Fruit fly (Drosophila melanogaster) whole organism, embryonic: ENCODE measurements around the gene tai.

Source experiments
- Adf1 ChIP-seq: fragments of 200-800 bp; sonication (Bioruptor generic); IDR thresholded peaks from 2 replicates; pipeline ENCODE4 v1.3.6; 2022; ENCODE audit warnings: missing biosample characterization, missing genetic modification characterization
- CG10462 ChIP-seq: fragments of 200-800 bp; sonication (Bioruptor generic); optimal IDR thresholded peaks from 2 replicates; lab custom pipeline; 2016; ENCODE audit warnings: missing biosample characterization, missing genetic modification characterization
- CG11247 ChIP-seq: fragments of 200-800 bp; sonication (Bioruptor generic); IDR thresholded peaks from 2 replicates; pipeline ENCODE4 v1.3.6; 2022; ENCODE audit warnings: missing biosample characterization, missing genetic modification characterization
- CG12236 ChIP-seq: fragments of 200-800 bp; sonication (Bioruptor generic); optimal IDR thresholded peaks from 2 replicates; lab custom pipeline; 2016; ENCODE audit warnings: missing biosample characterization, missing genetic modification characterization
- CG13424 ChIP-seq: fragments of 200-800 bp; sonication (Bioruptor generic); optimal IDR thresholded peaks from 2 replicates; lab custom pipeline; 2019; ENCODE audit warnings: missing biosample characterization, mild to moderate bottlenecking, missing genetic modification characterization, moderate library complexity
- CG17328 ChIP-seq: fragments of 200-800 bp; sonication (Bioruptor generic); IDR thresholded peaks from 2 replicates; pipeline ENCODE4 v1.3.6; 2022; ENCODE audit warnings: missing biosample characterization, missing genetic modification characterization
- CG17829 ChIP-seq: fragments of 200-800 bp; optimal IDR thresholded peaks from 2 replicates; lab custom pipeline; 2019; ENCODE audit warnings: missing biosample characterization, mild to moderate bottlenecking, missing genetic modification characterization, moderate library complexity
- CG2116 ChIP-seq: fragments of 200-800 bp; sonication (Bioruptor generic); optimal IDR thresholded peaks from 3 replicates; lab custom pipeline; 2018; ENCODE audit warnings: missing biosample characterization, mild to moderate bottlenecking, missing genetic modification characterization
- CG2129 ChIP-seq: fragments of 200-800 bp; sonication (Bioruptor generic); IDR thresholded peaks from 2 replicates; pipeline ENCODE4 v1.3.6; 2022; ENCODE audit warnings: missing biosample characterization, missing genetic modification characterization; ENCODE audit not compliant: partially characterized antibody
- CG30020 ChIP-seq: fragments of 200-800 bp; optimal IDR thresholded peaks from 2 replicates; lab custom pipeline; 2019; ENCODE audit warnings: missing biosample characterization, mild to moderate bottlenecking, missing genetic modification characterization, moderate library complexity
- CG31224 ChIP-seq: fragments of 200-800 bp; sonication (Bioruptor generic); IDR thresholded peaks from 2 replicates; pipeline ENCODE4 v1.3.6; 2022; ENCODE audit warnings: missing biosample characterization, missing genetic modification characterization
- CG34422 ChIP-seq: fragments of 200-800 bp; sonication (Bioruptor generic); IDR thresholded peaks from 3 replicates; pipeline ENCODE4 v1.3.6; 2022; ENCODE audit warnings: missing biosample characterization, missing genetic modification characterization
- CG6272 ChIP-seq: fragments of 200-800 bp; sonication (Bioruptor generic); IDR thresholded peaks from 2 replicates; pipeline ENCODE4 v1.3.6; 2022; ENCODE audit warnings: missing biosample characterization, missing genetic modification characterization
- CG8089 ChIP-seq: fragments of 200-800 bp; sonication (Bioruptor generic); optimal IDR thresholded peaks from 3 replicates; lab custom pipeline; 2016; ENCODE audit warnings: missing biosample characterization, missing genetic modification characterization
- CG8290 ChIP-seq, 3 experiments: fragments of 200-800 bp; sonication (Bioruptor generic); optimal IDR thresholded peaks; 2 replicates each; lab custom pipeline; 2016 to 2019; ENCODE audit warnings: missing biosample characterization in 3 of 3, missing genetic modification characterization in 3 of 3, mild to moderate bottlenecking in 2 of 3, moderate library complexity in 1 of 3
- CG8478 ChIP-seq: fragments of >200 bp; optimal IDR thresholded peaks from 2 replicates; lab custom pipeline; 2018
- CG8765 ChIP-seq: fragments of 200-800 bp; sonication (Bioruptor generic); IDR thresholded peaks from 2 replicates; pipeline ENCODE4 v1.3.6; 2022; ENCODE audit warnings: missing biosample characterization, missing genetic modification characterization
- Dbx ChIP-seq: fragments of 200-800 bp; sonication (Bioruptor generic); IDR thresholded peaks from 3 replicates; pipeline ENCODE4 v1.3.6; 2022; ENCODE audit warnings: missing biosample characterization, missing genetic modification characterization
- Fer2 ChIP-seq: fragments of 200-800 bp; sonication (Bioruptor generic); optimal IDR thresholded peaks from 2 replicates; lab custom pipeline; 2018; ENCODE audit warnings: missing biosample characterization, mild to moderate bottlenecking, missing genetic modification characterization, moderate library complexity
- HLH54F ChIP-seq: fragments of 200-800 bp; sonication (Bioruptor generic); optimal IDR thresholded peaks from 3 replicates; lab custom pipeline; 2016; ENCODE audit warnings: missing biosample characterization, missing genetic modification characterization
- Lpt ChIP-seq: fragments of >200 bp; optimal IDR thresholded peaks from 2 replicates; lab custom pipeline; 2018; ENCODE audit warnings: missing biosample characterization, missing genetic modification characterization
- Meics ChIP-seq: fragments of 200-800 bp; sonication (Bioruptor generic); optimal IDR thresholded peaks from 2 replicates; lab custom pipeline; 2017; ENCODE audit warnings: missing biosample characterization, mild to moderate bottlenecking, missing genetic modification characterization
- PHDP ChIP-seq: fragments of 200-800 bp; sonication (Bioruptor generic); optimal IDR thresholded peaks from 3 replicates; lab custom pipeline; 2018; ENCODE audit warnings: missing biosample characterization, mild to moderate bottlenecking, missing genetic modification characterization, moderate library complexity
- Sry-β ChIP-seq: fragments of 200-800 bp; sonication (Bioruptor generic); optimal IDR thresholded peaks from 2 replicates; lab custom pipeline; 2018; ENCODE audit warnings: missing biosample characterization, mild to moderate bottlenecking, missing genetic modification characterization, moderate library complexity
- Ssrp ChIP-seq: fragments of 200-800 bp; sonication (Bioruptor generic); optimal IDR thresholded peaks from 2 replicates; lab custom pipeline; 2018; ENCODE audit warnings: missing biosample characterization, mild to moderate bottlenecking, missing genetic modification characterization, moderate library complexity
- aop ChIP-seq: fragments of 200-800 bp; sonication (Bioruptor generic); IDR thresholded peaks from 2 replicates; pipeline ENCODE4 v1.3.6; 2022; ENCODE audit warnings: missing biosample characterization, missing genetic modification characterization
- ash1 ChIP-seq: fragments of 200-800 bp; sonication (Bioruptor generic); optimal IDR thresholded peaks from 2 replicates; lab custom pipeline; 2018; ENCODE audit warnings: missing biosample characterization, mild to moderate bottlenecking, missing genetic modification characterization
- ato ChIP-seq: fragments of 200-800 bp; sonication (Bioruptor generic); IDR thresholded peaks from 2 replicates; pipeline ENCODE4 v1.3.6; 2022; ENCODE audit warnings: missing biosample characterization, missing genetic modification characterization; ENCODE audit not compliant: partially characterized antibody
- chinmo ChIP-seq: fragments of 200-800 bp; sonication (Bioruptor generic); IDR thresholded peaks from 4 replicates; pipeline ENCODE4 v1.3.6; 2022; ENCODE audit warnings: missing biosample characterization, missing genetic modification characterization; ENCODE audit not compliant: partially characterized antibody
- dan ChIP-seq: fragments of 200-800 bp; sonication (Bioruptor generic); IDR thresholded peaks from 2 replicates; pipeline ENCODE4 v1.3.6; 2022; ENCODE audit warnings: missing biosample characterization, missing genetic modification characterization
- dm ChIP-seq: fragments of 200-800 bp; sonication (Bioruptor generic); optimal IDR thresholded peaks from 3 replicates; lab custom pipeline; 2016; ENCODE audit warnings: missing biosample characterization, missing genetic modification characterization
- fd64A ChIP-seq: fragments of 200-800 bp; sonication (Bioruptor generic); optimal IDR thresholded peaks from 3 replicates; lab custom pipeline; 2018; ENCODE audit warnings: missing biosample characterization, mild to moderate bottlenecking, missing genetic modification characterization
- hbn ChIP-seq: fragments of 200-800 bp; sonication (Bioruptor generic); IDR thresholded peaks from 2 replicates; pipeline ENCODE4 v1.3.6; 2022; ENCODE audit warnings: missing biosample characterization, missing genetic modification characterization; ENCODE audit not compliant: partially characterized antibody
- insv ChIP-seq, 2 experiments: fragments of 200-800 bp; sonication (Bioruptor generic); optimal IDR thresholded peaks; 3 replicates each; lab custom pipeline; 2016 to 2018; ENCODE audit warnings: missing biosample characterization in 2 of 2, missing genetic modification characterization in 2 of 2
- jing ChIP-seq: fragments of 200-800 bp; sonication (Bioruptor generic); optimal IDR thresholded peaks from 2 replicates; lab custom pipeline; 2018; ENCODE audit warnings: missing biosample characterization, mild to moderate bottlenecking, missing genetic modification characterization
- jumu ChIP-seq: fragments of 200-800 bp; sonication (Bioruptor generic); optimal IDR thresholded peaks from 3 replicates; lab custom pipeline; 2016; ENCODE audit warnings: missing biosample characterization, missing genetic modification characterization
- ken ChIP-seq: fragments of 200-800 bp; sonication (Bioruptor generic); IDR thresholded peaks from 3 replicates; pipeline ENCODE4 v1.3.6; 2022; ENCODE audit warnings: missing biosample characterization, missing genetic modification characterization
- mirr ChIP-seq: fragments of 200-800 bp; sonication (Bioruptor generic); optimal IDR thresholded peaks from 3 replicates; lab custom pipeline; 2018; ENCODE audit warnings: missing biosample characterization, mild to moderate bottlenecking, missing genetic modification characterization
- org-1 ChIP-seq: fragments of 200-800 bp; sonication (Bioruptor generic); optimal IDR thresholded peaks from 2 replicates; lab custom pipeline; 2017; ENCODE audit warnings: missing biosample characterization, missing genetic modification characterization
- phol ChIP-seq: fragments of 200-800 bp; sonication (Bioruptor generic); optimal IDR thresholded peaks from 3 replicates; lab custom pipeline; 2018; ENCODE audit warnings: missing biosample characterization, mild to moderate bottlenecking, missing genetic modification characterization, moderate library complexity
- prd ChIP-seq, 3 experiments: fragments of >200 bp in 2 of 3; fragments of 200-800 bp in 1 of 3; sonication (Bioruptor generic) in 1 of 3; optimal IDR thresholded peaks in 2 of 3; IDR thresholded peaks in 1 of 3; 2 replicates in 2 of 3; 3 replicates in 1 of 3; pipeline versions ENCODE4 v1.3.6 to Lab custom; 2017 to 2022; ENCODE audit warnings: missing biosample characterization in 1 of 3, missing genetic modification characterization in 1 of 3
- ranshi ChIP-seq: fragments of 200-800 bp; sonication (Bioruptor generic); IDR thresholded peaks from 2 replicates; pipeline ENCODE4 v1.3.6; 2022; ENCODE audit warnings: missing biosample characterization, missing genetic modification characterization
- sc ChIP-seq, 3 experiments: fragments of >200 bp in 2 of 3; fragments of 200-800 bp in 1 of 3; sonication (Bioruptor generic) in 1 of 3; optimal IDR thresholded peaks; 2 replicates in 2 of 3; 3 replicates in 1 of 3; lab custom pipeline; 2017; ENCODE audit warnings: mild to moderate bottlenecking in 1 of 3, missing biosample characterization in 1 of 3, missing genetic modification characterization in 1 of 3, missing genetic modification reagents in 1 of 3
- sim ChIP-seq: fragments of 200-800 bp; sonication (Bioruptor generic); IDR thresholded peaks from 2 replicates; pipeline ENCODE4 v1.3.6; 2022; ENCODE audit warnings: missing biosample characterization, missing genetic modification characterization
- sisA ChIP-seq: fragments of 200-800 bp; sonication (Bioruptor generic); IDR thresholded peaks from 2 replicates; pipeline ENCODE4 v1.3.6; 2022; ENCODE audit warnings: missing biosample characterization, missing genetic modification characterization
- sna ChIP-seq: fragments of 200-800 bp; sonication (Bioruptor generic); IDR thresholded peaks from 2 replicates; pipeline ENCODE4 v1.3.6; 2022; ENCODE audit warnings: missing biosample characterization, missing genetic modification characterization; ENCODE audit not compliant: partially characterized antibody
- tx ChIP-seq: fragments of 200-800 bp; sonication (Bioruptor generic); optimal IDR thresholded peaks from 2 replicates; lab custom pipeline; 2016; ENCODE audit warnings: missing biosample characterization, missing genetic modification characterization
- usp ChIP-seq: fragments of >200 bp; optimal IDR thresholded peaks from 2 replicates; lab custom pipeline; 2017; ENCODE audit warnings: missing biosample characterization, missing genetic modification characterization
- vfl ChIP-seq: fragments of 200-800 bp; sonication (Bioruptor generic); optimal IDR thresholded peaks from 2 replicates; lab custom pipeline; 2016; ENCODE audit warnings: missing biosample characterization, missing genetic modification characterization

The tai gene

DNA sequence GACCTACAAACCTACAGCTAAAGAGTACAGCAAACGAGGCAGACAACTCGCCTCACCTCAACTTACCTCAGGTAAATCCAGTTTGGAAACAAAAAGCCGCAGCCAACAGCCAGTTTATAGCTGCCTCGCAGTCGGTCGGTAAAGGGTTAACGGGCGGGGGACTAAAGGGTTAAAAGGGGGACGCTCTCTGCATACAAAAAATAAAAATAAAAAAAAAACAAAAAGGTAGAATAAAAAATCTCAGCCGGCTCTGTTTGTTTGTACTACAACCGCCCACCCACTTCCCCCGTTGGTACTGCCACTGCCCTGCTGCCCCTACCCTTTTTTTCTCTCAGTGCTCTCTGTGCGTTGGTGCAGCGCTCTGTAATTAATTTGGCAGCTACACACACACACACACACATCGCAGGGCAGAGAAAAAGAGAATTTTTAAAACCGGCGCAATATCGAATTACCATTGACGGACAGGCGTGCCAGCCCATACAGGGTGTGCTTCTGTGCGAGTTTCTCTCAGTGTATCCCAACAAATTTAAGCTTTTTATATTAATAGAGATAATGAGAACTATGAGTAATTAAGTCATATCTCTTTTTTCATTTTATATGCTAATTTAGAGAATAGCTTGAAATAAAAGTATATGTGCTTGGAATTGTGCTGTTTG, 57.9 kb downstream of the tai start (continued):
- TF ChIP-seq jing = no peak
- no peak for TF ChIP-seq dm (GFP tag; lab: Kevin White, UChicago)
- peak; percentile 75 for TF ChIP-seq CG34422
- TF ChIP-seq Lpt (GFP tag; lab: Kevin White, UChicago) = no peak
- TF ChIP-seq sisA (GFP tag; lab: Robert Waterston, UW) = peak; percentile 79
- peak; percentile 37 for TF ChIP-seq Meics
- no peak for TF ChIP-seq sim (GFP tag; lab: Robert Waterston, UW)
- TF ChIP-seq CG8089 (GFP tag; lab: Kevin White, UChicago) = no peak
- peak; percentile 65 for TF ChIP-seq ranshi (GFP tag; lab: Robert Waterston, UW)
- TF ChIP-seq CG6272 (GFP tag; lab: Robert Waterston, UW) = peak; percentile 52
- TF ChIP-seq vfl = no peak
- TF ChIP-seq phol (tag; lab: Kevin White, UChicago) = peak; percentile 24
- no peak for TF ChIP-seq CG8478 (lab: Kevin White, UChicago)
- TF ChIP-seq ash1 (GFP tag; lab: Kevin White, UChicago) = no peak
- no peak for TF ChIP-seq hbn (GFP tag; lab: Robert Waterston, UW)
- no peak for TF ChIP-seq insv (GFP tag; optimal IDR thresholded peaks at IDR 0.05; lab: Kevin White, UChicago)
- peak; percentile 62; the same call in 2 of the 3 replicates for TF ChIP-seq ken (GFP tag; lab: Robert Waterston, UW)
- TF ChIP-seq CG10462 (GFP tag; lab: Kevin White, UChicago) = no peak
- TF ChIP-seq CG30020 = no peak
- TF ChIP-seq prd (optimal IDR thresholded peaks at IDR 0.05; lab: Kevin White, UChicago) = no peak
- TF ChIP-seq prd (GFP tag; IDR thresholded peaks at IDR 0.05; lab: Robert Waterston, UW) = peak; percentile 82
- no peak for TF ChIP-seq sna (GFP tag; lab: Robert Waterston, UW)
- no peak for TF ChIP-seq sc (optimal IDR thresholded peaks at IDR 0.05; lab: Kevin White, UChicago)
- no peak for TF ChIP-seq sc (GFP tag; optimal IDR thresholded peaks at IDR 0.05; lab: Kevin White, UChicago)
- TF ChIP-seq jumu (GFP tag; lab: Kevin White, UChicago) = peak; percentile 7
- peak; percentile 10 for TF ChIP-seq CG13424 (tag; lab: Kevin White, UChicago)
- TF ChIP-seq CG2116 = no peak
- TF ChIP-seq ato (GFP tag; lab: Robert Waterston, UW) = no peak
- no peak for TF ChIP-seq CG12236 (GFP tag; lab: Kevin White, UChicago)
- peak; percentile 68; the same call in 2 of the 3 replicates for TF ChIP-seq Dbx (GFP tag; lab: Robert Waterston, UW)
- TF ChIP-seq CG17829 (tag; lab: Kevin White, UChicago) = no peak
- TF ChIP-seq CG8290 (GFP tag; optimal IDR thresholded peaks at IDR 0.05; lab: Kevin White, UChicago) = no peak
- no peak for TF ChIP-seq CG8290 (tag; optimal IDR thresholded peaks at IDR 0.05; lab: Kevin White, UChicago)
- TF ChIP-seq aop (GFP tag; lab: Robert Waterston, UW) = peak; percentile 47; the same call in 1 of the 2 replicates
- no peak for TF ChIP-seq org-1
- peak; percentile 42; the same call in 1 of the 2 replicates for TF ChIP-seq CG11247
- TF ChIP-seq CG8765 = no peak
- TF ChIP-seq mirr (GFP tag; lab: Kevin White, UChicago) = no peak
- no peak for TF ChIP-seq fd64A
- TF ChIP-seq CG2129 = no peak
- no peak for TF ChIP-seq Sry-β
- TF ChIP-seq CG17328 (GFP tag; lab: Robert Waterston, UW) = peak; percentile 69
- TF ChIP-seq Adf1 (GFP tag; lab: Robert Waterston, UW) = peak; percentile 43; the same call in 1 of the 2 replicates
- 0 out of 2 replicates have a peak, but pooled peaks have one; percentile 24 for TF ChIP-seq dan (GFP tag; lab: Robert Waterston, UW)
- TF ChIP-seq Ssrp (tag; lab: Kevin White, UChicago) = no peak
- TF ChIP-seq chinmo (GFP tag; lab: Robert Waterston, UW) = no peak
- peak; percentile 11 for TF ChIP-seq PHDP
- TF ChIP-seq CG31224 (GFP tag; lab: Robert Waterston, UW) = peak; percentile 29; the same call in 1 of the 2 replicates
- no peak for TF ChIP-seq usp
- TF ChIP-seq tx = no peak
- no peak for TF ChIP-seq Fer2 (tag; lab: Kevin White, UChicago)
- TF ChIP-seq HLH54F = peak; percentile 4
